Fruit fly (Drosophila melanogaster): ENCODE results near the gene CG14259.
A peak's percentile ranks its signal among the peaks of the same experiment; 100 is the strongest.

The CG14259 gene

dm6 chr3R:27069810-27070625 is 24.3 kb upstream of the CG14259 start, which contains the start of gene spz (continued):
- TF ChIP-seq CG13287 (GFP tag; IDR thresholded peaks at IDR 0.05; ENCODE audit: partially characterized antibody) (peak; percentile 46; the same call in 1 of the 2 replicates), CG9437 (GFP tag; optimal IDR thresholded peaks at IDR 0.05) (no peak), grau (tag; optimal IDR thresholded peaks at IDR 0.05) (peak; percentile 18), CG12104 (GFP tag; optimal IDR thresholded peaks at IDR 0.05) (no peak), CG1603 (tag; optimal IDR thresholded peaks at IDR 0.05) (peak; percentile 50), CG18599 (GFP tag; optimal IDR thresholded peaks at IDR 0.05) (peak; percentile 3), CG31224 (GFP tag; IDR thresholded peaks at IDR 0.05) (no peak), Hr78 (GFP tag; optimal IDR thresholded peaks at IDR 0.05) (peak in 1 of 2 experiments; percentile 4), CG42726 (GFP tag; IDR thresholded peaks at IDR 0.05; ENCODE audit: partially characterized antibody) (no peak), disco-r (GFP tag; optimal IDR thresholded peaks at IDR 0.05) (no peak), D19B (GFP tag; optimal IDR thresholded peaks at IDR 0.05) (no peak), Trl (optimal IDR thresholded peaks at IDR 0.05) (peak; percentile 45 to 69), Trl (GFP tag; optimal IDR thresholded peaks at IDR 0.05) (no peak), CG6791 (GFP tag; IDR thresholded peaks at IDR 0.05; ENCODE audit: partially characterized antibody) (0 out of 3 replicates have a peak, but pooled peaks have one; percentile 26), sima (GFP tag; optimal IDR thresholded peaks at IDR 0.05) (no peak), CG8281 (tag; optimal IDR thresholded peaks at IDR 0.05) (no peak), CG5245 (GFP tag; optimal IDR thresholded peaks at IDR 0.05) (no peak), H15 (GFP tag; IDR thresholded peaks at IDR 0.05) (no peak), TFAM (GFP tag; optimal IDR thresholded peaks at IDR 0.05) (no peak), stc (GFP tag; IDR thresholded peaks at IDR 0.05) (peak; percentile 14; the same call in 1 of the 2 replicates), salm (tag; optimal IDR thresholded peaks at IDR 0.05) (no peak), CG2678 (tag; optimal IDR thresholded peaks at IDR 0.05) (peak; percentile 24), chn (GFP tag; optimal IDR thresholded peaks at IDR 0.05) (no peak), Scr (GFP tag; IDR thresholded peaks at IDR 0.05; ENCODE audit: partially characterized antibody) (no peak), br (optimal IDR thresholded peaks at IDR 0.05) (no peak), CG12942 (GFP tag; optimal IDR thresholded peaks at IDR 0.05) (no peak), pum (GFP tag; optimal IDR thresholded peaks at IDR 0.05) (no peak), ac (GFP tag; optimal IDR thresholded peaks at IDR 0.05) (no peak), Ssrp (tag; optimal IDR thresholded peaks at IDR 0.05) (no peak), nau (GFP tag; optimal IDR thresholded peaks at IDR 0.05) (no peak), CG8089 (GFP tag; optimal IDR thresholded peaks at IDR 0.05) (no peak), sc (optimal IDR thresholded peaks at IDR 0.05) (no peak), sc (GFP tag; optimal IDR thresholded peaks at IDR 0.05) (no peak), zfh1 (GFP tag; IDR thresholded peaks at IDR 0.05) (no peak), CG14441 (GFP tag; IDR thresholded peaks at IDR 0.05) (no peak), ab (GFP tag; optimal IDR thresholded peaks at IDR 0.05) (no peak), dan (GFP tag; IDR thresholded peaks at IDR 0.05) (no peak), Bdp1 (GFP tag; optimal IDR thresholded peaks at IDR 0.05) (no peak), CG14050 (GFP tag; IDR thresholded peaks at IDR 0.05) (no peak), CG17612 (GFP tag; IDR thresholded peaks at IDR 0.05) (no peak), phol (tag; optimal IDR thresholded peaks at IDR 0.05) (no peak), Dad (GFP tag; optimal IDR thresholded peaks at IDR 0.05) (no peak), CG6813 (GFP tag; optimal IDR thresholded peaks at IDR 0.05) (no peak), tll (GFP tag; optimal IDR thresholded peaks at IDR 0.05) (no peak), gt (GFP tag; IDR thresholded peaks at IDR 0.05) (no peak), sim (GFP tag; IDR thresholded peaks at IDR 0.05) (no peak), maf-S (GFP tag; optimal IDR thresholded peaks at IDR 0.05) (no peak), pros (GFP tag; optimal IDR thresholded peaks at IDR 0.05) (no peak), pb (GFP tag; optimal IDR thresholded peaks at IDR 0.05) (no peak), CG16863 (GFP tag; optimal IDR thresholded peaks at IDR 0.05) (no peak)
